Worm (Caenorhabditis elegans): Measurements from ENCODE around the gene T25D1.1.

DNA sequence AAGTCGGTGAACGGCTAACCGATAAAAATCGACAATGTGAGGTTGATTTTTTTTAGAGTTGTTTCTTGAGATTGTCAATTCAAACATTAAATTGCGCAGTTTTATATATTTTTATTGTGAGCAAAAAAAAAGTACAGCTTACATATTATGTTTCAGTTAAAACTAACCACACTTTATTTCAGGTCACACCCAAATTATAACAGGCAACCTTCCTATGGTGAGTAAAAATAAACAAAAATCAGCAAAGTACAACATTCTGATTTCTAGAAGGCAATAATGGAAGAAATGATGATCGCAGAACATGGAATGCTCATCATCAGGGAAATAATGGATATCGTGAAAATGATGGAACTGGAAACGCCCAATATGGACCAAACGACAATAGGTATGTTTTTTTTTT, 25.0 kb upstream of the T25D1.1 start, which contains the start of gene K05G3.2:
- TF ChIP-seq lsy-2 (tag; optimal IDR thresholded peaks at IDR 0.05): no peak
- no peak for TF ChIP-seq unc-39 (tag; optimal IDR thresholded peaks at IDR 0.05)
- TF ChIP-seq nhr-12 (tag; optimal IDR thresholded peaks at IDR 0.05): no peak
- no peak for TF ChIP-seq ces-1 (GFP tag; optimal IDR thresholded peaks at IDR 0.05)
- no peak for TF ChIP-seq pha-4 (tag; optimal IDR thresholded peaks at IDR 0.05)
- no peak for TF ChIP-seq unc-62 (GFP tag; optimal IDR thresholded peaks at IDR 0.05)
- no peak for TF ChIP-seq snpc-4 (tag; optimal IDR thresholded peaks at IDR 0.05)
- no peak for TF ChIP-seq hlh-1 (tag; optimal IDR thresholded peaks at IDR 0.05)
- no peak for TF ChIP-seq mep-1 (tag; optimal IDR thresholded peaks at IDR 0.05)
- no peak for TF ChIP-seq ztf-11 (tag; optimal IDR thresholded peaks at IDR 0.05)
- TF ChIP-seq nhr-76 (tag; optimal IDR thresholded peaks at IDR 0.05): no peak
- no peak for TF ChIP-seq ceh-43 (GFP tag; optimal IDR thresholded peaks at IDR 0.05)
